Fruit fly (Drosophila melanogaster) whole organism, embryonic: ENCODE measurements around the gene AcCoAS.

Experiments used
- Awh ChIP-seq: fragments of 200-800 bp; sonication (Bioruptor generic); IDR thresholded peaks from 2 replicates; pipeline ENCODE4, ENCODE4 v1.3.6; 2022; ENCODE audit warnings: missing biosample characterization, missing genetic modification characterization
- CG12071 ChIP-seq: fragments of 200-800 bp; sonication (Bioruptor generic); optimal IDR thresholded peaks from 3 replicates; lab custom pipeline; 2018; ENCODE audit warnings: missing biosample characterization, mild to moderate bottlenecking, missing genetic modification characterization
- CG13296 ChIP-seq: fragments of 200-800 bp; sonication (Bioruptor generic); optimal IDR thresholded peaks from 3 replicates; lab custom pipeline; 2018; ENCODE audit warnings: missing biosample characterization, mild to moderate bottlenecking, missing genetic modification characterization
- CG13624 ChIP-seq: fragments of 200-800 bp; sonication (Bioruptor generic); optimal IDR thresholded peaks from 2 replicates; lab custom pipeline; 2016; ENCODE audit warnings: missing biosample characterization, missing genetic modification characterization
- CG15479 ChIP-seq: fragments of 200-800 bp; sonication (Bioruptor generic); optimal IDR thresholded peaks from 3 replicates; lab custom pipeline; 2019; ENCODE audit warnings: missing biosample characterization, mild to moderate bottlenecking, missing genetic modification characterization, moderate library complexity
- CG18262 ChIP-seq: fragments of 200-800 bp; optimal IDR thresholded peaks from 3 replicates; lab custom pipeline; 2019; ENCODE audit warnings: missing biosample characterization, mild to moderate bottlenecking, missing genetic modification characterization, moderate library complexity
- CG2678 ChIP-seq: fragments of 200-800 bp; sonication (Bioruptor generic); optimal IDR thresholded peaks from 3 replicates; lab custom pipeline; 2019; ENCODE audit warnings: missing biosample characterization, mild to moderate bottlenecking, missing genetic modification characterization, moderate library complexity
- CG32767 ChIP-seq: fragments of 200-800 bp; sonication (Bioruptor generic); IDR thresholded peaks from 2 replicates; pipeline ENCODE4 v1.3.6; 2022; ENCODE audit warnings: missing biosample characterization, missing genetic modification characterization
- CG7556 ChIP-seq: fragments of 200-800 bp; sonication (Bioruptor generic); optimal IDR thresholded peaks from 2 replicates; lab custom pipeline; 2017; ENCODE audit warnings: missing biosample characterization, mild to moderate bottlenecking, missing genetic modification characterization
- CG7745 ChIP-seq: fragments of 200-800 bp; sonication (Bioruptor generic); optimal IDR thresholded peaks from 2 replicates; lab custom pipeline; 2018; ENCODE audit warnings: missing biosample characterization, mild to moderate bottlenecking, missing genetic modification characterization, moderate library complexity
- Dad ChIP-seq: fragments of 200-800 bp; sonication (Bioruptor generic); optimal IDR thresholded peaks from 3 replicates; lab custom pipeline; 2016; ENCODE audit warnings: missing biosample characterization, missing genetic modification characterization
- Deaf1 ChIP-seq: fragments of 200-800 bp; optimal IDR thresholded peaks from 3 replicates; lab custom pipeline; 2019; ENCODE audit warnings: missing biosample characterization, mild to moderate bottlenecking, missing genetic modification characterization, moderate library complexity
- Ets65A ChIP-seq: fragments of 200-800 bp; sonication (Bioruptor generic); peaks from one replicate; lab custom pipeline; 2016; ENCODE audit warnings: missing biosample characterization, missing genetic modification characterization
- Hr78 ChIP-seq, 2 experiments: fragments of 200-800 bp in 1 of 2; fragments of >200 bp in 1 of 2; sonication (Bioruptor generic) in 1 of 2; optimal IDR thresholded peaks; 2 replicates each; lab custom pipeline; 2017 to 2019; ENCODE audit warnings: missing biosample characterization in 2 of 2, missing genetic modification characterization in 2 of 2, mild to moderate bottlenecking in 1 of 2, moderate library complexity in 1 of 2
- Lim3 ChIP-seq: fragments of 200-800 bp; sonication (Bioruptor generic); IDR thresholded peaks from 2 replicates; pipeline ENCODE4 v1.3.6; 2022; ENCODE audit warnings: missing biosample characterization, missing genetic modification characterization
- Mes4 ChIP-seq: fragments of 200-800 bp; sonication (Bioruptor generic); optimal IDR thresholded peaks from 2 replicates; lab custom pipeline; 2016; ENCODE audit warnings: missing biosample characterization, missing genetic modification characterization
- bigmax ChIP-seq: fragments of 200-800 bp; sonication (Bioruptor generic); optimal IDR thresholded peaks from 2 replicates; lab custom pipeline; 2018; ENCODE audit warnings: missing biosample characterization, mild to moderate bottlenecking, missing genetic modification characterization
- bowl ChIP-seq: fragments of 200-800 bp; sonication (Bioruptor generic); IDR thresholded peaks from 2 replicates; pipeline ENCODE4 v1.3.6; 2022; ENCODE audit warnings: missing biosample characterization, missing genetic modification characterization
- chinmo ChIP-seq: fragments of 200-800 bp; sonication (Bioruptor generic); IDR thresholded peaks from 4 replicates; pipeline ENCODE4 v1.3.6; 2022; ENCODE audit warnings: missing biosample characterization, missing genetic modification characterization; ENCODE audit not compliant: partially characterized antibody
- esg ChIP-seq: fragments of 200-800 bp; sonication (Bioruptor generic); conservative IDR thresholded peaks from 2 replicates; pipeline ENCODE4 v1.3.6; 2022; ENCODE audit warnings: missing biosample characterization, missing genetic modification characterization
- exex ChIP-seq: fragments of 200-800 bp; sonication (Bioruptor generic); optimal IDR thresholded peaks from 4 replicates; lab custom pipeline; 2018; ENCODE audit warnings: missing biosample characterization, mild to moderate bottlenecking, missing genetic modification characterization, moderate library complexity
- eyg ChIP-seq: fragments of 200-800 bp; sonication (Bioruptor generic); optimal IDR thresholded peaks from 3 replicates; lab custom pipeline; 2016; ENCODE audit warnings: missing biosample characterization, missing genetic modification characterization
- gem ChIP-seq: fragments of 200-800 bp; sonication (Bioruptor generic); optimal IDR thresholded peaks from 2 replicates; lab custom pipeline; 2019; ENCODE audit warnings: missing biosample characterization, mild to moderate bottlenecking, missing genetic modification characterization, moderate library complexity
- kni ChIP-seq: fragments of 200-800 bp; sonication (Bioruptor generic); optimal IDR thresholded peaks from 3 replicates; lab custom pipeline; 2017; ENCODE audit warnings: mild to moderate bottlenecking, missing biosample characterization, missing genetic modification reagents, missing genetic modification characterization
- lilli ChIP-seq: fragments of 200-800 bp; sonication (Bioruptor generic); optimal IDR thresholded peaks from 3 replicates; lab custom pipeline; 2016; ENCODE audit warnings: missing biosample characterization, missing genetic modification characterization
- lov ChIP-seq, 2 experiments: fragments of 200-800 bp in 1 of 2; fragments of >200 bp in 1 of 2; sonication (Bioruptor generic) in 1 of 2; IDR thresholded peaks in 1 of 2; optimal IDR thresholded peaks in 1 of 2; 2 replicates in 1 of 2; 3 replicates in 1 of 2; pipeline versions ENCODE4 v1.3.6 to Lab custom; 2017 to 2022; ENCODE audit warnings: missing biosample characterization in 1 of 2, missing genetic modification characterization in 1 of 2
- nom ChIP-seq: fragments of 200-800 bp; sonication (Bioruptor generic); optimal IDR thresholded peaks from 2 replicates; lab custom pipeline; 2017; ENCODE audit warnings: missing biosample characterization, missing genetic modification characterization, mild to moderate bottlenecking, moderate library complexity, missing genetic modification reagents
- org-1 ChIP-seq: fragments of 200-800 bp; sonication (Bioruptor generic); optimal IDR thresholded peaks from 2 replicates; lab custom pipeline; 2017; ENCODE audit warnings: missing biosample characterization, missing genetic modification characterization
- pfk ChIP-seq: fragments of 200-800 bp; sonication (Bioruptor generic); optimal IDR thresholded peaks from 2 replicates; lab custom pipeline; 2018; ENCODE audit warnings: missing biosample characterization, mild to moderate bottlenecking, missing genetic modification characterization, moderate library complexity
- pros ChIP-seq: fragments of 200-800 bp; sonication (Bioruptor generic); optimal IDR thresholded peaks from 3 replicates; lab custom pipeline; 2019; ENCODE audit warnings: missing biosample characterization, mild to moderate bottlenecking, missing genetic modification characterization, moderate library complexity
- scrt ChIP-seq: fragments of 200-800 bp; sonication (Bioruptor generic); optimal IDR thresholded peaks from 2 replicates; lab custom pipeline; 2018; ENCODE audit warnings: missing biosample characterization, mild to moderate bottlenecking, missing genetic modification characterization, moderate library complexity
- so ChIP-seq: fragments of 200-800 bp; sonication (Bioruptor generic); IDR thresholded peaks from 3 replicates; pipeline ENCODE4 v1.3.6; 2022; ENCODE audit warnings: missing biosample characterization, missing genetic modification characterization
- unpg ChIP-seq: fragments of 200-800 bp; sonication (Bioruptor generic); optimal IDR thresholded peaks from 3 replicates; lab custom pipeline; 2018; ENCODE audit warnings: missing biosample characterization, mild to moderate bottlenecking, missing genetic modification characterization, moderate library complexity
- wor ChIP-seq: fragments of 200-800 bp; sonication (Bioruptor generic); IDR thresholded peaks from 2 replicates; pipeline ENCODE4 v1.3.6; 2022; ENCODE audit warnings: missing biosample characterization, missing genetic modification characterization
- yki ChIP-seq: fragments of >200 bp; optimal IDR thresholded peaks from 3 replicates; lab custom pipeline; 2018
- zen ChIP-seq: fragments of 200-800 bp; sonication (Bioruptor generic); optimal IDR thresholded peaks from 3 replicates; lab custom pipeline; 2018; ENCODE audit warnings: missing biosample characterization, mild to moderate bottlenecking, missing genetic modification characterization, moderate library complexity

Gene AcCoAS

dm6 chr3L:21256062-21257023, 23.7 kb downstream of the AcCoAS start (continued):
- TF ChIP-seq pfk (GFP tag; lab: Kevin White, UChicago): no peak
- no peak for TF ChIP-seq wor
- TF ChIP-seq org-1 (GFP tag; lab: Kevin White, UChicago): no peak
- TF ChIP-seq Deaf1: peak; percentile 16
- TF ChIP-seq eyg (GFP tag; lab: Kevin White, UChicago): no peak
- peak; percentile 32 for TF ChIP-seq bigmax (GFP tag; lab: Kevin White, UChicago)
- TF ChIP-seq lilli: no peak
- peak; percentile 0 for TF ChIP-seq gem (tag; lab: Kevin White, UChicago)
- peak in 1 of 2 experiments; percentile 69 for TF ChIP-seq Hr78 (GFP tag; optimal IDR thresholded peaks at IDR 0.05; lab: Kevin White, UChicago)
- TF ChIP-seq exex (tag; lab: Kevin White, UChicago): no peak
- peak; percentile 62; the same call in 1 of the 2 replicates for TF ChIP-seq Awh
- TF ChIP-seq CG18262: no peak
- TF ChIP-seq CG15479: no peak
- no peak for TF ChIP-seq CG13624
- no peak for TF ChIP-seq bowl (GFP tag; lab: Robert Waterston, UW)
- TF ChIP-seq CG32767 (GFP tag; lab: Robert Waterston, UW): no peak
- 0 out of 4 replicates have a peak, but pooled peaks have one; percentile 25 for TF ChIP-seq chinmo (GFP tag; lab: Robert Waterston, UW)
- peak; percentile 69 for TF ChIP-seq kni (GFP tag; lab: Kevin White, UChicago)
- TF ChIP-seq so (GFP tag; lab: Robert Waterston, UW): no peak
- TF ChIP-seq scrt (GFP tag; lab: Kevin White, UChicago): no peak
- peak; percentile 10 for TF ChIP-seq pros (GFP tag; lab: Kevin White, UChicago)
- no peak for TF ChIP-seq CG13296
- no peak for TF ChIP-seq unpg (GFP tag; lab: Kevin White, UChicago)
- no peak for TF ChIP-seq Mes4 (GFP tag; lab: Kevin White, UChicago)

dm6 chr3L:21254524-21254972, 25.5 kb downstream of the AcCoAS start:
- TF ChIP-seq CG12071 (GFP tag; lab: Kevin White, UChicago) (no peak), CG7745 (tag; lab: Kevin White, UChicago) (no peak), Lim3 (GFP tag; lab: Robert Waterston, UW) (no peak), zen (no peak), Ets65A (peak; percentile 74), CG2678 (tag; lab: Kevin White, UChicago) (no peak), Dad (GFP tag; lab: Kevin White, UChicago) (no peak), yki (no peak), lov (optimal IDR thresholded peaks at IDR 0.05; lab: Kevin White, UChicago) (no peak), lov (GFP tag; IDR thresholded peaks at IDR 0.05; lab: Robert Waterston, UW) (no peak), nom (peak; percentile 5), CG15479 (no peak), scrt (GFP tag; lab: Kevin White, UChicago) (no peak), esg (GFP tag; lab: Robert Waterston, UW) (no peak), CG7556 (GFP tag; lab: Kevin White, UChicago) (no peak)
- TF ChIP-seq, all 482 proteins: peak for 2
